Worm (Caenorhabditis elegans) whole organism, L1 larva: ENCODE results near the gene C34C6.10.

Experiments
- F16B12.6 ChIP-seq: fragments of 150-350 bp; optimal IDR thresholded peaks from 2 replicates; lab custom pipeline; 2014; ENCODE audit warnings: missing biosample characterization, missing genetic modification characterization
- blmp-1 ChIP-seq: fragments of 150-350 bp; optimal IDR thresholded peaks from 2 replicates; lab custom pipeline; 2014; ENCODE audit warnings: missing biosample characterization, missing genetic modification characterization
- ces-1 ChIP-seq: fragments of 150-350 bp; optimal IDR thresholded peaks from 2 replicates; lab custom pipeline; 2014; ENCODE audit warnings: missing biosample characterization, missing genetic modification reagents, missing genetic modification characterization
- dpl-1 ChIP-seq, 3 experiments: fragments of 150-350 bp in 2 of 3; sonication (generic microtip) in 1 of 3; optimal IDR thresholded peaks; 2 replicates each; lab custom pipeline; 2014 to 2017; ENCODE audit warnings: missing biosample characterization in 3 of 3, missing genetic modification characterization in 3 of 3, missing genetic modification reagents in 3 of 3
- dsc-1 ChIP-seq: sonication (generic microtip); optimal IDR thresholded peaks from 2 replicates; lab custom pipeline; 2016; ENCODE audit warnings: mild to moderate bottlenecking, missing genetic modification characterization, missing compliant biosample characterization
- efl-1 ChIP-seq, 4 experiments: fragments of 150-350 bp; optimal IDR thresholded peaks in 3 of 4; peaks in 1 of 4; 1 replicate in 1 of 4; 2 replicates in 3 of 4; lab custom pipeline; 2014; ENCODE audit warnings: missing biosample characterization in 2 of 4, missing genetic modification characterization in 2 of 4, missing genetic modification reagents in 2 of 4
- elt-3 ChIP-seq, 6 experiments: fragments of 150-350 bp in 1 of 6; sonication (generic microtip); optimal IDR thresholded peaks; 2 replicates each; lab custom pipeline; 2017 to 2018; ENCODE audit warnings: missing biosample characterization in 6 of 6, missing genetic modification characterization in 6 of 6, inconsistent platforms in 1 of 6
- ets-5 ChIP-seq: fragments of 200-800 bp; sonication (Bioruptor generic); IDR thresholded peaks from 2 replicates; pipeline ENCODE4 v1.3.6; 2022; ENCODE audit warnings: missing genetic modification characterization, missing compliant biosample characterization
- fos-1 ChIP-seq: fragments of 150-350 bp; optimal IDR thresholded peaks from 2 replicates; lab custom pipeline; 2014; ENCODE audit warnings: missing biosample characterization, missing genetic modification characterization
- grh-1 ChIP-seq: fragments of 200-800 bp; sonication (Bioruptor generic); IDR thresholded peaks from 2 replicates; pipeline ENCODE4 v1.3.6; 2022; ENCODE audit warnings: missing genetic modification reagents, missing genetic modification characterization, missing compliant biosample characterization
- hlh-4 ChIP-seq: sonication (generic microtip); optimal IDR thresholded peaks from 2 replicates; lab custom pipeline; 2016; ENCODE audit warnings: mild to moderate bottlenecking, missing genetic modification characterization, missing compliant biosample characterization
- irx-1 ChIP-seq: sonication (generic microtip); optimal IDR thresholded peaks from 2 replicates; lab custom pipeline; 2016; ENCODE audit warnings: missing genetic modification characterization, missing compliant biosample characterization
- isw-1 ChIP-seq: fragments of 200-800 bp; sonication (Bioruptor generic); IDR thresholded peaks from 2 replicates; pipeline ENCODE4 v1.3.6; 2022; ENCODE audit warnings: missing genetic modification characterization, missing compliant biosample characterization
- jun-1 ChIP-seq: fragments of 150-350 bp; optimal IDR thresholded peaks from 2 replicates; lab custom pipeline; 2014; ENCODE audit warnings: missing biosample characterization, missing genetic modification reagents, missing genetic modification characterization
- lin-15B ChIP-seq: fragments of 150-350 bp; sonication (generic microtip); optimal IDR thresholded peaks from 3 replicates; lab custom pipeline; 2014; ENCODE audit warnings: missing biosample characterization, missing genetic modification characterization
- lsy-2 ChIP-seq, 2 experiments: fragments of 150-350 bp; optimal IDR thresholded peaks; 2 replicates each; lab custom pipeline; 2014; ENCODE audit warnings: missing biosample characterization in 2 of 2, missing genetic modification characterization in 2 of 2
- mep-1 ChIP-seq: fragments of 150-350 bp; optimal IDR thresholded peaks from 2 replicates; lab custom pipeline; 2014; ENCODE audit warnings: missing biosample characterization, missing genetic modification characterization
- nhr-20 ChIP-seq: sonication (generic microtip); optimal IDR thresholded peaks from 2 replicates; lab custom pipeline; 2016; ENCODE audit warnings: mild to moderate bottlenecking, missing genetic modification characterization, missing compliant biosample characterization
- nhr-28 ChIP-seq: fragments of 150-350 bp; optimal IDR thresholded peaks from 2 replicates; lab custom pipeline; 2014; ENCODE audit warnings: missing biosample characterization, missing genetic modification characterization
- nhr-47 ChIP-seq: sonication (generic microtip); optimal IDR thresholded peaks from 2 replicates; lab custom pipeline; 2016; ENCODE audit warnings: mild to moderate bottlenecking, missing genetic modification characterization, moderate library complexity, missing compliant biosample characterization
- nhr-76 ChIP-seq: sonication (generic microtip); optimal IDR thresholded peaks from 2 replicates; lab custom pipeline; 2017; ENCODE audit warnings: missing biosample characterization, missing genetic modification characterization
- pag-3 ChIP-seq: sonication (generic microtip); optimal IDR thresholded peaks from 2 replicates; lab custom pipeline; 2017; ENCODE audit warnings: missing genetic modification characterization, mild to moderate bottlenecking, missing compliant biosample characterization, antibody characterized with exemption, borderline replicate concordance; ENCODE audit not compliant: insufficient read depth
- pax-3 ChIP-seq: fragments of 200-800 bp; sonication (Bioruptor generic); optimal IDR thresholded peaks from 2 replicates; lab custom pipeline; 2018; ENCODE audit warnings: mild to moderate bottlenecking, missing genetic modification characterization, moderate library complexity, missing compliant biosample characterization
- pqm-1 ChIP-seq: sonication (generic microtip); optimal IDR thresholded peaks from 3 replicates; lab custom pipeline; 2017; ENCODE audit warnings: missing biosample characterization, missing genetic modification characterization
- skn-1 ChIP-seq: fragments of 150-350 bp; optimal IDR thresholded peaks from 2 replicates; lab custom pipeline; 2014; ENCODE audit warnings: missing biosample characterization, missing genetic modification characterization
- swsn-7 ChIP-seq: sonication (generic microtip); optimal IDR thresholded peaks from 2 replicates; lab custom pipeline; 2016; ENCODE audit warnings: missing genetic modification characterization, missing compliant biosample characterization
- tbx-2 ChIP-seq: sonication (generic microtip); optimal IDR thresholded peaks from 2 replicates; lab custom pipeline; 2016; ENCODE audit warnings: missing genetic modification characterization, missing compliant biosample characterization
- unc-30 ChIP-seq: sonication (generic microtip); optimal IDR thresholded peaks from 2 replicates; lab custom pipeline; 2017; ENCODE audit warnings: missing biosample characterization, missing genetic modification characterization
- unc-98 ChIP-seq: fragments of 200-800 bp; sonication (Bioruptor generic); IDR thresholded peaks from 2 replicates; pipeline ENCODE4 v1.3.6; 2022; ENCODE audit warnings: missing genetic modification characterization, missing compliant biosample characterization
- xbp-1 ChIP-seq: sonication (generic microtip); optimal IDR thresholded peaks from 2 replicates; lab custom pipeline; 2016; ENCODE audit warnings: missing genetic modification characterization, missing compliant biosample characterization
- zag-1 ChIP-seq: fragments of 150-350 bp; optimal IDR thresholded peaks from 2 replicates; lab custom pipeline; 2014; ENCODE audit warnings: missing biosample characterization, missing genetic modification characterization
- ztf-11 ChIP-seq, 2 experiments: sonication (generic microtip); optimal IDR thresholded peaks; 2 replicates each; lab custom pipeline; 2016 to 2017; ENCODE audit warnings: missing genetic modification characterization in 2 of 2, missing biosample characterization in 1 of 2, missing compliant biosample characterization in 1 of 2

The C34C6.10 gene

ce11 chrII:8701059-8701458, 5.4 kb upstream of the C34C6.10 start:
- peak; percentile 67 to 81 for TF ChIP-seq lsy-2 (tag; optimal IDR thresholded peaks at IDR 0.05; lab: Kevin White, UChicago)
- peak; percentile 3 for TF ChIP-seq mep-1 (tag; lab: Kevin White, UChicago)
- TF ChIP-seq tbx-2: no peak
- no peak for TF ChIP-seq pqm-1 (tag; lab: Kevin White, UChicago)
- peak in 1 of 2 experiments; percentile 6 for TF ChIP-seq efl-1 (optimal IDR thresholded peaks at IDR 0.05; lab: Kevin White, UChicago)
- TF ChIP-seq efl-1 (GFP tag; optimal IDR thresholded peaks at IDR 0.05 in 1 of 2; lab: Kevin White, UChicago): no peak
- TF ChIP-seq F16B12.6 (tag; lab: Kevin White, UChicago): peak; percentile 63
- no peak for TF ChIP-seq skn-1 (tag; lab: Kevin White, UChicago)
- TF ChIP-seq xbp-1 (tag; lab: Kevin White, UChicago): no peak
- no peak for TF ChIP-seq grh-1 (GFP tag; lab: Robert Waterston, UW)
- peak in 1 of 3 experiments; percentile 20 for TF ChIP-seq dpl-1 (GFP tag; optimal IDR thresholded peaks at IDR 0.05; lab: Kevin White, UChicago)
- TF ChIP-seq irx-1: no peak
- TF ChIP-seq nhr-20 (tag; lab: Kevin White, UChicago): no peak
- no peak for TF ChIP-seq pax-3 (tag; lab: Kevin White, UChicago)

- no peak for TF ChIP-seq zag-1 (tag; lab: Kevin White, UChicago)
- no peak for TF ChIP-seq jun-1
- TF ChIP-seq pax-3 (tag; lab: Kevin White, UChicago): no peak
- no peak for TF ChIP-seq nhr-76 (tag; lab: Kevin White, UChicago)
- TF ChIP-seq xbp-1 (tag; lab: Kevin White, UChicago): no peak
- no peak for TF ChIP-seq nhr-28 (tag; lab: Kevin White, UChicago)
- no peak for TF ChIP-seq hlh-4 (tag; lab: Kevin White, UChicago)
- TF ChIP-seq ces-1 (GFP tag; lab: Kevin White, UChicago): no peak
- no peak for TF ChIP-seq unc-30 (tag; lab: Kevin White, UChicago)
These were observed 3.1 kb upstream of the C34C6.10 start, which contains the start of gene chdh-1 for ce11 chrII:8698828-8699227. chdh-1 (minus strand) TSS chrII:8698928.

- TF ChIP-seq ets-5 (GFP tag; lab: Robert Waterston, UW) (no peak), blmp-1 (tag; lab: Kevin White, UChicago) (peak; percentile 90), lin-15B (no peak)
- TF ChIP-seq, all 84 proteins: peak for 1
These were observed 4.2 kb downstream of the C34C6.10 start, which contains the start of gene C34C6.3 for ce11 chrII:8691344-8691960. C34C6.3 (plus strand) TSS chrII:8691910.

- TF ChIP-seq blmp-1 (tag; lab: Kevin White, UChicago): no peak
- TF ChIP-seq zag-1 (tag; lab: Kevin White, UChicago): no peak
- TF ChIP-seq xbp-1 (tag; lab: Kevin White, UChicago): no peak
- no peak for TF ChIP-seq pqm-1 (tag; lab: Kevin White, UChicago)
These were observed 10.1 kb downstream of the C34C6.10 start, which contains the start of gene C34C6.9 for ce11 chrII:8685623-8686022. C34C6.9 (plus strand) TSS chrII:8685923.

ce11 chrII:8684824-8685223, 10.9 kb downstream of the C34C6.10 start, which contains the start of gene hgap-2:
hgap-2 (minus strand) TSS chrII:8684924.
- TF ChIP-seq pag-3 (no peak), ztf-11 (tag; optimal IDR thresholded peaks at IDR 0.05; lab: Kevin White, UChicago) (no peak), blmp-1 (tag; lab: Kevin White, UChicago) (no peak), swsn-7 (tag; lab: Kevin White, UChicago) (no peak), nhr-47 (no peak), elt-3 (tag; optimal IDR thresholded peaks at IDR 0.05; lab: Kevin White, UChicago) (no peak), fos-1 (tag; lab: Kevin White, UChicago) (no peak), dsc-1 (tag; lab: Kevin White, UChicago) (no peak), unc-98 (GFP tag; lab: Robert Waterston, UW) (no peak), isw-1 (GFP tag; lab: Robert Waterston, UW) (no peak)
- TF ChIP-seq, all 84 proteins: peak for 0
